Fruit fly (Drosophila melanogaster): ENCODE data around the gene CG15536.
A peak's percentile ranks its signal among the peaks of the same experiment; 100 is the strongest.

CG15536 gene

DNA sequence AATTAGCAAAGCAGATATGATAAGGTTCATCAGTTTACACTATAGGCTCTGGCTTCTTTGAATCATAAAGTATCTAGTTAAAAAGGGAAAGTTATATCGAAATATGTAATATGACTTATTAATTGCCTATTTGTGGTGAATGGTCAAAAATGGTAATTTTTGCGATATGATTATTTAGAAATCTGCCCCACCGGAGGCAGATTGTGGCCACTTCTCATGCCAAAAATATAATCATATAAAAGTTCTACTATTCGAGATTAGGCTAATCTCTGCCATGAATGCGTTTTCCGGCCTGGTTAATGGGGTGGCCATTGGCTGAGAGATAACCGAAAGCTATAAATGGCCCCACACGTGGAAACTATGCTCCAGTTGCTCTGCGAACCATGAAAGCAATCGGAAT, 3.5 kb upstream of the CG15536 start, which contains the start of gene CG15533:
CG15533 (plus strand) TSS at position 362 of the 400 bp plus-strand sequence.
- TF ChIP-seq usp (GFP tag; optimal IDR thresholded peaks at IDR 0.05) (no peak), sage (GFP tag; optimal IDR thresholded peaks at IDR 0.05) (no peak), sv (GFP tag; optimal IDR thresholded peaks at IDR 0.05) (no peak), CG32264 (GFP tag; optimal IDR thresholded peaks at IDR 0.05) (no peak), dmrt93B (GFP tag; optimal IDR thresholded peaks at IDR 0.05) (no peak), Vsx2 (GFP tag; optimal IDR thresholded peaks at IDR 0.05; ENCODE audit: partially characterized antibody) (no peak), dsf (GFP tag; optimal IDR thresholded peaks at IDR 0.05; ENCODE audit: borderline replicate concordance) (no peak), jim (GFP tag; optimal IDR thresholded peaks at IDR 0.05) (no peak)

DNA sequence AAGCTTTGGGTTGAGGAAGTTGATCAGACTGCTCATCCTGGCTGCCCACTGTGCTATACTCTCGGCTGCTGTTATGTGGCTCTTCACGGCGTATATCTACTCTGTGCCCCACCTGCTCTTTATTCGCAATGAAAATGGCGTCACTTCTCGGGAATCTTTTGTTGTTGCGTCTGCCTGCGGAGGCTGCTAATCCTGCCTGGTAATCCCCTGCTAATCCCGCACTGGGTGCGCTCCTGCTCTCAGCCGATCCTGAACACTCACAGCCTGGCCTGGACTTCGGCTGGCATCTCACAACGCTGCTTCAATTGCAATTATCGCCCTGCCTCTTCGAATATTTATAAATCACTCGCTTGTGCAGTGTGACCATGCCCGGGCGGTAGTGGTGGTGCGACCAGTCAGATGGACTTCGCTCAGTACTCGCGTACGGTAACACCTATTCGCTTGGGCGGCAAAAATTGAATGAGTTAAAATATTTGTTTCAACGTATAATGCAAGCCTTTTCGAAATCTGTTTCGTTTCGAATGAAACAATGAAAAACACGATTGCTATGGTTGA, 2.9 kb upstream of the CG15536 start, which contains the start of gene CG2218:
CG2218 (minus strand) TSS at position 472 of the 555 bp plus-strand sequence.
- TF ChIP-seq foxo (GFP tag; optimal IDR thresholded peaks at IDR 0.05) (no peak), Hnf4 (GFP tag; optimal IDR thresholded peaks at IDR 0.05) (no peak), HLH106 (tag; optimal IDR thresholded peaks at IDR 0.05) (peak; percentile 3), woc (GFP tag; optimal IDR thresholded peaks at IDR 0.05) (no peak), Abd-B (GFP tag; optimal IDR thresholded peaks at IDR 0.05) (no peak), rgr (GFP tag; optimal IDR thresholded peaks at IDR 0.05) (peak; percentile 13), Hr78 (GFP tag; optimal IDR thresholded peaks at IDR 0.05) (no peak), Rel (GFP tag; optimal IDR thresholded peaks at IDR 0.05) (no peak), Rel (tag; optimal IDR thresholded peaks at IDR 0.05) (peak; percentile 63), Hr83 (GFP tag; optimal IDR thresholded peaks at IDR 0.05; ENCODE audit: poor library complexity, severe bottlenecking) (peak; percentile 25), CrebA (GFP tag; optimal IDR thresholded peaks at IDR 0.05; ENCODE audit: borderline replicate concordance) (no peak)

DNA sequence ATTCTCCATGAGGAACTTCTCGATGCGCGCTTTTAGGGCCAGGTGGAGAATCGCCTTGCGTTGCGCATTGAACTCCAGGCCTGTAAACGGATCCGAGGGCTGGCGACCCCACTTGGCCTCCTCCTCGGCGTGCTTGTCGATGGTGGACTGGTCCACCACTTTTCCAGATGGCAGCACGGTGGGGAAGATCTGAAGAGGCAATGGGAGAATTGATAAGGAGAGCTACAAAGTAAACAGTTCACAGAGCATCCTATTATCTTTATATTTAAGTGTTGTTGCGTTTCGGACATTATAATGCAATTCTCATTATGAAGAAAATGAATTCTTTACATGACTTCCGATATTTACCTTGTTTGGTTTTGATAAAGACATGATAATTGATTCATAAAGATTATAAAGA, 1.7 kb upstream of the CG15536 start:
- TF ChIP-seq Myc (optimal IDR thresholded peaks at IDR 0.05) (no peak), Dfd (GFP tag; optimal IDR thresholded peaks at IDR 0.05) (no peak), psq (GFP tag; optimal IDR thresholded peaks at IDR 0.05) (no peak), sage (GFP tag; optimal IDR thresholded peaks at IDR 0.05) (no peak), Hnf4 (GFP tag; optimal IDR thresholded peaks at IDR 0.05) (no peak), pan (optimal IDR thresholded peaks at IDR 0.05) (no peak), dsf (GFP tag; optimal IDR thresholded peaks at IDR 0.05; ENCODE audit: borderline replicate concordance) (no peak), N (GFP tag; optimal IDR thresholded peaks at IDR 0.05) (no peak), fru (GFP tag; optimal IDR thresholded peaks at IDR 0.05) (no peak), HLH106 (tag; optimal IDR thresholded peaks at IDR 0.05) (no peak), dl (GFP tag; optimal IDR thresholded peaks at IDR 0.05; ENCODE audit: insufficient read depth in 1 of 2, partially characterized antibody in 2 of 2) (no peak), CG32264 (GFP tag; optimal IDR thresholded peaks at IDR 0.05) (no peak), h (GFP tag; optimal IDR thresholded peaks at IDR 0.05) (no peak), Vsx2 (GFP tag; optimal IDR thresholded peaks at IDR 0.05; ENCODE audit: partially characterized antibody) (no peak), woc (GFP tag; optimal IDR thresholded peaks at IDR 0.05) (no peak), Hr78 (GFP tag; optimal IDR thresholded peaks at IDR 0.05) (no peak), GATAd (GFP tag; optimal IDR thresholded peaks at IDR 0.05) (no peak), Abd-B (GFP tag; optimal IDR thresholded peaks at IDR 0.05) (no peak), jim (GFP tag; optimal IDR thresholded peaks at IDR 0.05) (no peak), lola (GFP tag; optimal IDR thresholded peaks at IDR 0.05) (no peak)

DNA sequence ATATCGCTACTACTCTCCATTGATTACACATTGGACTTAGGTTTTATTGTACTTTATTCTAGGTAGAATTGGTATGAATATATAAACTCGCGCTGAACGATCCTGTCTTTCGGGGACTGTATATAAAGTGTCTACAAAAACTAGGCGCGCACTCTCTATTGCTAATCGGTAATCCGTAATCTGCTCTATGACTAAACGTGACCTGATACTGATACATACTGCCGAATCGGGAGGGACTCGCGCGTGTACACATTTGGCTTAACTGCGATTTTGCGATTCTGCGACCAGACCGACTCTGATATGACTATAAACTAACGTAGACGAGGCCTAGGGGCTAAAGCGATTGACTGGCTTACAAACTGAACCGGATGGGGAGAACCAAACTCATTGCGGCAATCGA, 660 bp upstream of the CG15536 start:
- TF ChIP-seq CG9705 (GFP tag; optimal IDR thresholded peaks at IDR 0.05) = no peak
- TF ChIP-seq sv (GFP tag; optimal IDR thresholded peaks at IDR 0.05) = no peak
- TF ChIP-seq Sp1 (GFP tag; optimal IDR thresholded peaks at IDR 0.05) = no peak
- TF ChIP-seq foxo (GFP tag; optimal IDR thresholded peaks at IDR 0.05) = no peak
- TF ChIP-seq fru (GFP tag; optimal IDR thresholded peaks at IDR 0.05) = no peak

DNA sequence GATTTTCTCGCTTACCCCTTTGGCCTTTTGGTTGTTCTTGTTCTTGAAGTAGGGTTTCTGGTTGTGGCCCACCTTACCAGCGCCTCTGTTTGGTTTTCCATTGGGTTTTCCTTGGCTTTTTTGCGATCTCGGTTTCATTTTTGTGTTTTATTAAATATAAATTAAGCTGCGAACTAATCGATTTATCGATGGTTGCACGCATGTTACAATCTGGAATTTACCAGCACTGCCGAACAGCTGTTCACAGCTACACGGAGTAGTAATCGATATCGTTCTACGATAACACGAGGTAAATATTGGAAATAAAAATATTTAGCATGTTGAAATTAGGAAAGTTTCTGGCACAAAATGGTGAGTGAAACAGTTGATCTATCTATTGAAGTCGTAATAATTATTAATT, 1.3 kb downstream of the CG15536 start, which contains the start of the genes CG15535 and mRpS18C:
CG15535 (minus strand) TSS at position 235 of the 400 bp plus-strand sequence.
mRpS18C (plus strand) TSS at position 280 of the 400 bp plus-strand sequence.
- TF ChIP-seq Rel (GFP tag; optimal IDR thresholded peaks at IDR 0.05) = no peak
- peak; percentile 9 for TF ChIP-seq Rel (tag; optimal IDR thresholded peaks at IDR 0.05)
- TF ChIP-seq sage (GFP tag; optimal IDR thresholded peaks at IDR 0.05) = peak; percentile 50
- no peak for TF ChIP-seq foxo (GFP tag; optimal IDR thresholded peaks at IDR 0.05)
- TF ChIP-seq rgr (GFP tag; optimal IDR thresholded peaks at IDR 0.05) = peak; percentile 44

All from whole organism, wandering third instar larva.